Worm (Caenorhabditis elegans): Measurements from ENCODE around the gene exl-1.

ce11 chrII:14413709-14414108, 434 bp upstream of the exl-1 start:
- TF ChIP-seq nhr-76 (tag; optimal IDR thresholded peaks at IDR 0.05) (no peak), flh-1 (GFP tag; optimal IDR thresholded peaks at IDR 0.05) (no peak)

Measured in whole organism, mixed stage, embryonic.